Worm (Caenorhabditis elegans) whole organism, L2 larva: ENCODE data around the gene W03A5.2.

ENCODE experiments used
- R02D3.7 ChIP-seq: fragments of 150-350 bp; optimal IDR thresholded peaks from 2 replicates; lab custom pipeline; 2014; ENCODE audit warnings: missing biosample characterization, missing genetic modification characterization
- ama-1 ChIP-seq: fragments of 150-350 bp; optimal IDR thresholded peaks from 2 replicates; lab custom pipeline; 2018; ENCODE audit warnings: inconsistent platforms
- crh-2 ChIP-seq: sonication (generic microtip); optimal IDR thresholded peaks from 2 replicates; lab custom pipeline; 2017; ENCODE audit warnings: missing biosample characterization, missing genetic modification characterization
- egl-27 ChIP-seq: sonication (generic microtip); optimal IDR thresholded peaks from 3 replicates; lab custom pipeline; 2017; ENCODE audit warnings: missing biosample characterization, missing genetic modification reagents, missing genetic modification characterization
- elt-3 ChIP-seq: sonication (generic microtip); optimal IDR thresholded peaks from 2 replicates; lab custom pipeline; 2017; ENCODE audit warnings: missing biosample characterization, missing genetic modification characterization
- fos-1 ChIP-seq: fragments of 150-350 bp; optimal IDR thresholded peaks from 2 replicates; lab custom pipeline; 2014; ENCODE audit warnings: missing biosample characterization, missing genetic modification characterization
- nhr-11 ChIP-seq: fragments of 150-350 bp; optimal IDR thresholded peaks from 2 replicates; lab custom pipeline; 2014; ENCODE audit warnings: missing biosample characterization, missing genetic modification characterization
- nhr-129 ChIP-seq: fragments of 150-350 bp; optimal IDR thresholded peaks from 2 replicates; lab custom pipeline; 2014; ENCODE audit warnings: missing biosample characterization, missing genetic modification characterization
- peb-1 ChIP-seq: fragments of 150-350 bp; optimal IDR thresholded peaks from 2 replicates; lab custom pipeline; 2014; ENCODE audit warnings: missing biosample characterization, missing genetic modification characterization
- snpc-4 ChIP-seq: fragments of 150-350 bp; optimal IDR thresholded peaks from 2 replicates; lab custom pipeline; 2014; ENCODE audit warnings: missing biosample characterization, missing genetic modification characterization
- unc-62 ChIP-seq: fragments of 150-350 bp; optimal IDR thresholded peaks from 2 replicates; lab custom pipeline; 2014; ENCODE audit warnings: missing biosample characterization, missing genetic modification reagents, missing genetic modification characterization
- ztf-1 ChIP-seq: fragments of 200-800 bp; sonication (Bioruptor generic); conservative IDR thresholded peaks from 2 replicates; pipeline ENCODE4 v1.3.6; 2022; ENCODE audit warnings: missing genetic modification characterization, missing compliant biosample characterization
- ztf-11 ChIP-seq: sonication (generic microtip); optimal IDR thresholded peaks from 2 replicates; lab custom pipeline; 2017; ENCODE audit warnings: missing biosample characterization, missing genetic modification characterization

ce11 chrIII:5389365-5389764, 16.5 kb upstream of the W03A5.2 start:
- no peak for TF ChIP-seq unc-62 (GFP tag; lab: Kevin White, UChicago)
- no peak for TF ChIP-seq peb-1
- TF ChIP-seq fos-1 (tag; lab: Kevin White, UChicago), result no peak
- TF ChIP-seq elt-3 (tag; lab: Kevin White, UChicago), result no peak
- no peak for TF ChIP-seq ztf-11 (tag; lab: Kevin White, UChicago)
- TF ChIP-seq nhr-129, result no peak
- no peak for TF ChIP-seq crh-2 (tag; lab: Kevin White, UChicago)
- no peak for TF ChIP-seq ztf-1 (GFP tag; lab: Robert Waterston, UW)
- no peak for TF ChIP-seq R02D3.7 (tag; lab: Kevin White, UChicago)
- no peak for TF ChIP-seq snpc-4 (tag; lab: Kevin White, UChicago)
- TF ChIP-seq nhr-11, result no peak
- TF ChIP-seq egl-27 (tag; lab: Kevin White, UChicago), result no peak
- no peak for TF ChIP-seq ama-1 (lab: Kevin White, UChicago)
